Worm (Caenorhabditis elegans) whole organism, late embryonic: ENCODE data around the gene mstr-2.

Experiments
- C08G9.2 ChIP-seq: sonication (generic microtip); optimal IDR thresholded peaks from 2 replicates; lab custom pipeline; 2016; ENCODE audit warnings: mild to moderate bottlenecking, missing genetic modification characterization, moderate library complexity, missing compliant biosample characterization
- ama-1 ChIP-seq: fragments of 150-350 bp; optimal IDR thresholded peaks from 2 replicates; lab custom pipeline; 2014
- hlh-13 ChIP-seq: fragments of 200-800 bp; sonication (Bioruptor generic); optimal IDR thresholded peaks from 2 replicates; lab custom pipeline; 2018; ENCODE audit warnings: mild to moderate bottlenecking, missing genetic modification characterization, missing compliant biosample characterization
- nfya-1 ChIP-seq: sonication (generic microtip); optimal IDR thresholded peaks from 2 replicates; lab custom pipeline; 2017; ENCODE audit warnings: missing genetic modification characterization, mild to moderate bottlenecking, missing compliant biosample characterization, antibody characterized with exemption, moderate library complexity
- nhr-11 ChIP-seq: fragments of 150-350 bp; optimal IDR thresholded peaks from 2 replicates; lab custom pipeline; 2014; ENCODE audit warnings: missing biosample characterization, missing genetic modification characterization
- npax-4 ChIP-seq: sonication (generic microtip); optimal IDR thresholded peaks from 2 replicates; lab custom pipeline; 2016; ENCODE audit warnings: missing genetic modification characterization, missing compliant biosample characterization
- odd-2 ChIP-seq: sonication (generic microtip); optimal IDR thresholded peaks from 2 replicates; lab custom pipeline; 2017; ENCODE audit warnings: antibody characterized with exemption, mild to moderate bottlenecking, missing genetic modification characterization, missing compliant biosample characterization
- pqm-1 ChIP-seq: sonication (generic microtip); optimal IDR thresholded peaks from 2 replicates; lab custom pipeline; 2016; ENCODE audit warnings: missing genetic modification characterization, missing compliant biosample characterization

ce11 chrIII:4502559-4503240, 33.8 kb downstream of the mstr-2 start:
- TF ChIP-seq ama-1 (lab: Kevin White, UChicago) (no peak), C08G9.2 (tag; lab: Kevin White, UChicago) (no peak), pqm-1 (tag; lab: Kevin White, UChicago) (no peak), nhr-11 (tag; lab: Kevin White, UChicago) (no peak), odd-2 (tag; lab: Kevin White, UChicago) (no peak), hlh-13 (no peak), nfya-1 (tag; lab: Kevin White, UChicago) (no peak), npax-4 (tag; lab: Kevin White, UChicago) (no peak)
